Fruit fly (Drosophila melanogaster): ENCODE measurements around the gene Ref1.

dm6 chr3R:7123699-7124098, 43.5 kb upstream of the Ref1 start:
- TF ChIP-seq D1 (tag; optimal IDR thresholded peaks at IDR 0.05) (no peak), CG15710 (tag; optimal IDR thresholded peaks at IDR 0.05) (no peak), rn (GFP tag; IDR thresholded peaks at IDR 0.05) (no peak), Ets98B (GFP tag; IDR thresholded peaks at IDR 0.05) (no peak; the same call in 1 of the 2 replicates)

Measured in whole organism, pupa.